Fruit fly (Drosophila melanogaster) S2 (cell line): ENCODE data around the gene mEFG1.

ENCODE experiments used
- CG8478 ChIP-seq: fragments of >200 bp; optimal IDR thresholded peaks from 2 replicates; lab custom pipeline; 2018
- CTCF ChIP-seq, 2 experiments: fragments of >200 bp; optimal IDR thresholded peaks; 2 replicates each; lab custom pipeline; 2018

- TF ChIP-seq CG8478 (lab: Kevin White, UChicago) = no peak
- no peak for TF ChIP-seq CTCF (optimal IDR thresholded peaks at IDR 0.05; lab: Kevin White, UChicago)
Observed at dm6 chr2L:7240311-7240710, 17.4 kb upstream of the mEFG1 start.
